Fruit fly (Drosophila melanogaster) whole organism, embryonic: ENCODE results near the gene Spt3.

Experiments
- CG12391 ChIP-seq: fragments of 200-800 bp; sonication (Bioruptor generic); optimal IDR thresholded peaks from 3 replicates; lab custom pipeline; 2018; ENCODE audit warnings: missing biosample characterization, mild to moderate bottlenecking, missing genetic modification characterization, moderate library complexity
- CG15011 ChIP-seq: fragments of 200-800 bp; sonication (Bioruptor generic); optimal IDR thresholded peaks from 3 replicates; lab custom pipeline; 2018; ENCODE audit warnings: missing biosample characterization, mild to moderate bottlenecking, missing genetic modification characterization
- CG34422 ChIP-seq: fragments of 200-800 bp; sonication (Bioruptor generic); IDR thresholded peaks from 3 replicates; pipeline ENCODE4 v1.3.6; 2022; ENCODE audit warnings: missing biosample characterization, missing genetic modification characterization
- CG6683 ChIP-seq: fragments of 200-800 bp; sonication (Bioruptor generic); optimal IDR thresholded peaks from 2 replicates; lab custom pipeline; 2017; ENCODE audit warnings: missing biosample characterization, mild to moderate bottlenecking, missing genetic modification characterization, missing genetic modification reagents
- Camta ChIP-seq: fragments of 200-800 bp; sonication (Bioruptor generic); optimal IDR thresholded peaks from 2 replicates; lab custom pipeline; 2016; ENCODE audit warnings: missing biosample characterization, missing genetic modification characterization
- Dip3 ChIP-seq: fragments of 200-800 bp; sonication (Bioruptor generic); optimal IDR thresholded peaks from 3 replicates; lab custom pipeline; 2016; ENCODE audit warnings: missing biosample characterization, missing genetic modification characterization
- Optix ChIP-seq: fragments of 200-800 bp; sonication (Bioruptor generic); IDR thresholded peaks from 3 replicates; pipeline ENCODE4 v1.3.6; 2022; ENCODE audit warnings: missing biosample characterization, missing genetic modification characterization
- Taf1 ChIP-seq: fragments of 200-800 bp; sonication (Bioruptor generic); IDR thresholded peaks from 2 replicates; pipeline ENCODE4 v1.3.6; 2022; ENCODE audit warnings: missing biosample characterization, missing genetic modification characterization
- ems ChIP-seq: fragments of 200-800 bp; sonication (Bioruptor generic); optimal IDR thresholded peaks from 3 replicates; lab custom pipeline; 2016; ENCODE audit warnings: missing biosample characterization, missing genetic modification characterization
- h ChIP-seq: fragments of >200 bp; optimal IDR thresholded peaks from 2 replicates; lab custom pipeline; 2017
- mirr ChIP-seq: fragments of 200-800 bp; sonication (Bioruptor generic); optimal IDR thresholded peaks from 3 replicates; lab custom pipeline; 2018; ENCODE audit warnings: missing biosample characterization, mild to moderate bottlenecking, missing genetic modification characterization
- ttk ChIP-seq: fragments of 200-800 bp; sonication (Bioruptor generic); IDR thresholded peaks from 2 replicates; pipeline ENCODE4 v2.1.2; 2022; ENCODE audit warnings: missing biosample characterization, missing genetic modification characterization

DNA sequence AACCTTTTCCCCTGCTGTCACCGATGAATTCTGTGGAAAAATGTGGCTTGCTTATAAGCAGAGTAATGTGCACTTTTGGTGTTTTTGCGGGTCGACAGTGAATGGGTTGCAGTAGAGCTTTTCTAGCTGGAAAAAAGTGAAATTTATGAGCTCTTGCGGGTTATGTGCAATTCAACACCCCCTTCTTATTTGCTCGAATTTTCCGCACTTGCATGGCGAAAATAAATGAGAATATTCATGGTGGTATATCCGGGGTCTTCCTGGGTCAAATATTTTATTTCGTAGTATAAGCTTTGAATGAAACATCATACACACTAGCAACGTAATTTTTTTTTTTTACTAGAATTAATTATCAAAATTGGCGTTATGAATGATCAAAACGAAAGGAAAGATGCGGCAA lies 23.3 kb downstream of the Spt3 start, which contains the start of gene CG14736:
- TF ChIP-seq CG15011 (no peak), CG6683 (GFP tag; lab: Kevin White, UChicago) (no peak), Taf1 (GFP tag; lab: Robert Waterston, UW) (no peak), mirr (no peak), CG12391 (tag; lab: Kevin White, UChicago) (no peak), Camta (no peak), ems (GFP tag; lab: Kevin White, UChicago) (no peak), CG34422 (GFP tag; lab: Robert Waterston, UW) (no peak), h (lab: Kevin White, UChicago) (no peak), ttk (GFP tag; lab: Robert Waterston, UW) (no peak), Optix (no peak), Dip3 (GFP tag; lab: Kevin White, UChicago) (no peak)
